Worm (Caenorhabditis elegans) whole organism, L2 larva: ENCODE measurements around the gene frpr-3.

Experiments used
- R02D3.7 ChIP-seq: fragments of 150-350 bp; optimal IDR thresholded peaks from 2 replicates; lab custom pipeline; 2014; ENCODE audit warnings: missing biosample characterization, missing genetic modification characterization
- fos-1 ChIP-seq: fragments of 150-350 bp; optimal IDR thresholded peaks from 2 replicates; lab custom pipeline; 2014; ENCODE audit warnings: missing biosample characterization, missing genetic modification characterization
- nhr-12 ChIP-seq: fragments of 150-350 bp; optimal IDR thresholded peaks from 2 replicates; lab custom pipeline; 2014; ENCODE audit warnings: missing biosample characterization, missing genetic modification characterization
- skn-1 ChIP-seq: sonication (generic microtip); optimal IDR thresholded peaks from 2 replicates; lab custom pipeline; 2017; ENCODE audit warnings: missing biosample characterization, missing genetic modification characterization

DNA sequence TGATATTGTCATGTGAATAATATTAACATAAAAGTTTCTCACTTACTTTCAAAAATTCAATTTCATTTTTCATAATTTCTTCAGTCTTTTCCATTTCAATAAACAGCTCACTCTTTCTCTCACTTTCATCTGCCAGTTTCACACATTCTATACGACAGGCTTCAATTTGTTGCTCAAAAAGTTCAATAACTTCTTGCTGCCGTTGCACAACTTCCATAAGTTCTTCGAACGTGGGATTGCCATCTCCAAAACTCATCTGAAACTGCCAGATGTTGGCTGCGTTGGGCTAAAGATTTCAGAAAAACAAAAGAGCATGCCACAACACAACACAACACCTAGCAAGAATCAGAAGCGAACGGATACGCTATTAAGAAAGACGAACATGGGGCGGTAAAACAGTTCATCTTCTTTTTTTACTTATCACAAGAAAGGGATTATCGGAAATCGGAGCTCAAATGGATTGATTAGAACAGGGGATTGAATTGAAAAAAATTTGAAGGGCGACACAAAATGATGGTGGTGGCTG, 37.8 kb upstream of the frpr-3 start:
- TF ChIP-seq R02D3.7 (tag; lab: Kevin White, UChicago) (no peak), nhr-12 (tag; lab: Kevin White, UChicago) (no peak), skn-1 (no peak), fos-1 (tag; lab: Kevin White, UChicago) (no peak)
